Fruit fly (Drosophila melanogaster): ENCODE data around the gene CG5731.

DNA sequence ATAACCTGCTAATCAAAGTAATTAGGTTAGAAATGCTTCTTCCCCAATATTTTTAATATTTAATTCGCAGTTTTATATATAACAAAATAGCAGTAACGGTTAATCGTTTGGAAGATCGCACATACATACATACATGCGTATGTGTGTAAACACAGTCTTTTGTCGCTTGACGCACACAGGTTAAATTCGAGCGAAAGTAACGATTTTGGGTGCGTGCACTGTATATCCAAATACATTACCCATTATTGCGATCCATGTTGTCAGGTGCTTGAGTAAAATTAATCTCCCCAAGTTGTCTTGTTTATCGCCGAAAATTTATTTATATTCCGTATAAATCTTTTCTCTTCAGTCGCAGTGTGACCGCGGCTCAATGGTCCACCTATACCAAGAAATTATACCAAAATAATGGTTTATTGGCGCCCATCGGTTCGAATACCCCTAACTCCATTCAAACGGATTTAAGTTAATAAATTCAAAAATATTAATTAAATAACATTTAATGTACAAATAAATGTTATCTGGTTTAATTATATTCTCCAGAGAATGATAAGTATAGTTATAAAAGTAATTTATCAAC is 5.5 kb downstream of the CG5731 start, which contains the start of gene CG34159:
- no peak for TF ChIP-seq CG8478 (optimal IDR thresholded peaks at IDR 0.05)
- no peak for TF ChIP-seq CTCF (optimal IDR thresholded peaks at IDR 0.05)
